Worm (Caenorhabditis elegans): ENCODE measurements around the gene T04C12.1.

Gene T04C12.1

ce11 chrV:11014758-11015157 is 44.3 kb downstream of the T04C12.1 start:
- TF ChIP-seq aptf-3 (GFP tag; IDR thresholded peaks at IDR 0.05) (no peak), fkh-3 (tag; optimal IDR thresholded peaks at IDR 0.05) (no peak), zfh-2 (GFP tag; conservative IDR thresholded peaks at IDR 0.05) (no peak), aptf-2 (GFP tag; conservative IDR thresholded peaks at IDR 0.05) (no peak)

ce11 chrV:11013179-11013578 is 45.9 kb downstream of the T04C12.1 start:
- no peak for TF ChIP-seq ZK185.1 (tag; optimal IDR thresholded peaks at IDR 0.05; ENCODE audit: poor library complexity, severe bottlenecking)
- no peak for TF ChIP-seq cebp-2 (GFP tag; IDR thresholded peaks at IDR 0.05)
- no peak for TF ChIP-seq die-1 (tag; optimal IDR thresholded peaks at IDR 0.05)
- no peak for TF ChIP-seq attf-6 (GFP tag; IDR thresholded peaks at IDR 0.05)
- TF ChIP-seq lin-35 (GFP tag; optimal IDR thresholded peaks at IDR 0.05), result no peak
- no peak for TF ChIP-seq B0336.3 (GFP tag; IDR thresholded peaks at IDR 0.05)
- no peak for TF ChIP-seq hmg-1.2 (GFP tag; IDR thresholded peaks at IDR 0.05)
- TF ChIP-seq bed-2 (GFP tag; IDR thresholded peaks at IDR 0.05), result no peak
- TF ChIP-seq ceh-91 (GFP tag; IDR thresholded peaks at IDR 0.05), result no peak

- TF ChIP-seq hmg-1.2 (GFP tag; IDR thresholded peaks at IDR 0.05) (peak; percentile 62), chd-7 (tag; optimal IDR thresholded peaks at IDR 0.05) (no peak), aptf-2 (GFP tag; conservative IDR thresholded peaks at IDR 0.05) (no peak)
Observed at ce11 chrV:11012419-11012818, 46.6 kb downstream of the T04C12.1 start, which contains the start of gene C13G3.1. Gene C13G3.1, minus strand, starts transcription at chrV:11012465.

ce11 chrV:11011807-11012206 is 47.3 kb downstream of the T04C12.1 start:
- TF ChIP-seq nfya-1 (tag; optimal IDR thresholded peaks at IDR 0.05; ENCODE audit: borderline replicate concordance, insufficient read depth) (no peak), nhr-80 (tag; optimal IDR thresholded peaks at IDR 0.05) (peak; percentile 13), lin-26 (GFP tag; IDR thresholded peaks at IDR 0.05) (0 out of 2 replicates have a peak, but pooled peaks have one; percentile 30), nfya-2 (GFP tag; IDR thresholded peaks at IDR 0.05) (no peak), F39B2.1 (GFP tag; IDR thresholded peaks at IDR 0.05) (no peak)

ce11 chrV:11010768-11011167 is 48.3 kb downstream of the T04C12.1 start:
- no peak for TF ChIP-seq dox-1 (GFP tag; IDR thresholded peaks at IDR 0.05)
- TF ChIP-seq rpc-1 (optimal IDR thresholded peaks at IDR 0.05), result no peak
- no peak for TF ChIP-seq rpc-1 (tag; optimal IDR thresholded peaks at IDR 0.05)
- no peak for TF ChIP-seq athp-1 (tag; optimal IDR thresholded peaks at IDR 0.05)
- no peak for TF ChIP-seq ets-4 (GFP tag; optimal IDR thresholded peaks at IDR 0.05)
- TF ChIP-seq madf-3 (GFP tag; IDR thresholded peaks at IDR 0.05), result no peak
- no peak for TF ChIP-seq tlf-1 (GFP tag; optimal IDR thresholded peaks at IDR 0.05)
- TF ChIP-seq F55B11.4 (tag; optimal IDR thresholded peaks at IDR 0.05; ENCODE audit: borderline replicate concordance, insufficient read depth), result no peak
- TF ChIP-seq ceh-79 (tag; optimal IDR thresholded peaks at IDR 0.05), result no peak
- TF ChIP-seq F57A8.1 (GFP tag; optimal IDR thresholded peaks at IDR 0.05), result no peak
- TF ChIP-seq snpc-1.3 (tag; optimal IDR thresholded peaks at IDR 0.05; ENCODE audit: insufficient read depth), result no peak
- TF ChIP-seq hrde-1 (tag; optimal IDR thresholded peaks at IDR 0.05; ENCODE audit: borderline replicate concordance), result no peak
- no peak for TF ChIP-seq lag-1 (GFP tag; IDR thresholded peaks at IDR 0.05)

All from whole organism, young adult.